Fruit fly (Drosophila melanogaster): Measurements from ENCODE around the gene Sec3.

DNA sequence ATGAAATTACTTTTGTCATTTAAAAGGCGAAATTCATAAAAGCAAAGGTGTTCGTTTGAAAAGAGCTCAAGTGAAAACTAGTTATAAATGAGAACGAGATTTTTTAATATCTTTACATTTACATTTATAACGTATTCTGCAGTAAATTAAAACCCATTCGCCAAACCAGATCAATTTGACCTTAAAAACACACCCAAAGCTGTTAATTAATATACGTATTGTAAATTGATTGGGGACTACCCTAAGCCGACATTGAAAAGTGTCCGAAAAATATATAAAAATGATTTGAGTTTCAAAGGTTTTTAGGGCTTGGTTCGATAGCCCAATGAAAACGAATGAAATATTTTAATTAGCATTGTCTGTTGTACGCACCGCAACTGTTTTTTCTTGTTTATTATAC, 26.0 kb downstream of the Sec3 start:
- TF ChIP-seq CG10669 (GFP tag; optimal IDR thresholded peaks at IDR 0.05) (no peak), CG11294 (GFP tag; IDR thresholded peaks at IDR 0.05) (no peak), CG6276 (GFP tag; optimal IDR thresholded peaks at IDR 0.05) (no peak), CG15336 (GFP tag; IDR thresholded peaks at IDR 0.05) (no peak), Sox15 (GFP tag; optimal IDR thresholded peaks at IDR 0.05) (no peak), spab (GFP tag; optimal IDR thresholded peaks at IDR 0.05) (no peak), dac (GFP tag; optimal IDR thresholded peaks at IDR 0.05) (no peak), CG3032 (tag; optimal IDR thresholded peaks at IDR 0.05) (no peak), Lpt (GFP tag; optimal IDR thresholded peaks at IDR 0.05) (no peak), fkh (GFP tag; optimal IDR thresholded peaks at IDR 0.05) (no peak), CG31627 (GFP tag; optimal IDR thresholded peaks at IDR 0.05) (no peak), Smox (GFP tag; optimal IDR thresholded peaks at IDR 0.05) (no peak), Hr4 (GFP tag; optimal IDR thresholded peaks at IDR 0.05) (no peak)
